Fruit fly (Drosophila melanogaster) whole organism, embryonic: ENCODE data around the gene cup.

Source experiments
- C15 ChIP-seq: fragments of 200-800 bp; sonication (Bioruptor generic); IDR thresholded peaks from 3 replicates; pipeline ENCODE4 v1.3.6; 2022; ENCODE audit warnings: missing biosample characterization, missing genetic modification characterization
- CG10147 ChIP-seq: fragments of 200-800 bp; sonication (Bioruptor generic); optimal IDR thresholded peaks from 2 replicates; lab custom pipeline; 2019; ENCODE audit warnings: missing biosample characterization, mild to moderate bottlenecking, missing genetic modification characterization, moderate library complexity
- CG1024 ChIP-seq: fragments of 200-800 bp; sonication (Bioruptor generic); IDR thresholded peaks from 2 replicates; pipeline ENCODE4 v1.3.6; 2022; ENCODE audit warnings: missing biosample characterization, missing genetic modification characterization
- CG11504 ChIP-seq: fragments of 200-800 bp; sonication (Bioruptor generic); optimal IDR thresholded peaks from 3 replicates; lab custom pipeline; 2019; ENCODE audit warnings: missing biosample characterization, mild to moderate bottlenecking, missing genetic modification characterization, moderate library complexity
- CG13287 ChIP-seq: fragments of 200-800 bp; sonication (Bioruptor generic); IDR thresholded peaks from 2 replicates; pipeline ENCODE4 v1.3.6; 2022; ENCODE audit warnings: missing biosample characterization, missing genetic modification characterization; ENCODE audit not compliant: partially characterized antibody
- CG15696 ChIP-seq: fragments of 200-800 bp; sonication (Bioruptor generic); optimal IDR thresholded peaks from 2 replicates; lab custom pipeline; 2019; ENCODE audit warnings: missing biosample characterization, mild to moderate bottlenecking, missing genetic modification characterization, moderate library complexity
- CG17912 ChIP-seq: fragments of 200-800 bp; sonication (Bioruptor generic); optimal IDR thresholded peaks from 2 replicates; lab custom pipeline; 2018; ENCODE audit warnings: missing biosample characterization, mild to moderate bottlenecking, missing genetic modification characterization
- CG18011 ChIP-seq: fragments of 200-800 bp; sonication (Bioruptor generic); optimal IDR thresholded peaks from 2 replicates; lab custom pipeline; 2017; ENCODE audit warnings: missing biosample characterization, missing genetic modification characterization, mild to moderate bottlenecking, moderate library complexity, missing genotype
- CG18764 ChIP-seq: fragments of 200-800 bp; sonication (Bioruptor generic); optimal IDR thresholded peaks from 3 replicates; lab custom pipeline; 2016; ENCODE audit warnings: missing biosample characterization, missing genetic modification characterization
- CG2712 ChIP-seq: fragments of 200-800 bp; optimal IDR thresholded peaks from 3 replicates; lab custom pipeline; 2019; ENCODE audit warnings: missing biosample characterization, mild to moderate bottlenecking, missing genetic modification characterization, moderate library complexity
- CG2889 ChIP-seq: fragments of 200-800 bp; sonication (Bioruptor generic); IDR thresholded peaks from 3 replicates; pipeline ENCODE4 v1.3.6; 2022; ENCODE audit warnings: missing biosample characterization, missing genetic modification characterization
- CG30403 ChIP-seq: fragments of 200-800 bp; sonication (Bioruptor generic); optimal IDR thresholded peaks from 3 replicates; lab custom pipeline; 2016; ENCODE audit warnings: missing biosample characterization, missing genetic modification characterization
- CG32772 ChIP-seq: fragments of 200-800 bp; sonication (Bioruptor generic); IDR thresholded peaks from 2 replicates; pipeline ENCODE4 v1.3.6; 2022; ENCODE audit warnings: missing biosample characterization, missing genetic modification characterization
- CG4617 ChIP-seq: fragments of 200-800 bp; sonication (Bioruptor generic); optimal IDR thresholded peaks from 3 replicates; lab custom pipeline; 2016; ENCODE audit warnings: missing biosample characterization, missing genetic modification characterization, borderline replicate concordance
- CG7357 ChIP-seq: fragments of 200-800 bp; sonication (Bioruptor generic); IDR thresholded peaks from 3 replicates; pipeline ENCODE4 v1.3.6; 2022; ENCODE audit warnings: missing biosample characterization, missing genetic modification characterization
- CG8089 ChIP-seq: fragments of 200-800 bp; sonication (Bioruptor generic); optimal IDR thresholded peaks from 3 replicates; lab custom pipeline; 2016; ENCODE audit warnings: missing biosample characterization, missing genetic modification characterization
- CG8290 ChIP-seq, 3 experiments: fragments of 200-800 bp; sonication (Bioruptor generic); optimal IDR thresholded peaks; 2 replicates each; lab custom pipeline; 2016 to 2019; ENCODE audit warnings: missing biosample characterization in 3 of 3, missing genetic modification characterization in 3 of 3, mild to moderate bottlenecking in 2 of 3, moderate library complexity in 1 of 3
- CG8478 ChIP-seq: fragments of >200 bp; optimal IDR thresholded peaks from 2 replicates; lab custom pipeline; 2018
- Dfd ChIP-seq, 2 experiments: fragments of >200 bp; optimal IDR thresholded peaks; 2 replicates each; lab custom pipeline; 2017; ENCODE audit warnings: missing biosample characterization in 2 of 2, missing genetic modification characterization in 2 of 2
- Doc2 ChIP-seq: fragments of 200-800 bp; sonication (Bioruptor generic); IDR thresholded peaks from 2 replicates; pipeline ENCODE4 v1.3.6; 2022; ENCODE audit warnings: missing biosample characterization, missing genetic modification characterization
- E2f2 ChIP-seq: fragments of 200-800 bp; sonication (Bioruptor generic); IDR thresholded peaks from 2 replicates; pipeline ENCODE4 v1.3.6; 2022; ENCODE audit warnings: missing biosample characterization, missing genetic modification characterization
- Fer1 ChIP-seq: fragments of 200-800 bp; sonication (Bioruptor generic); optimal IDR thresholded peaks from 2 replicates; lab custom pipeline; 2017; ENCODE audit warnings: missing biosample characterization, mild to moderate bottlenecking, missing genetic modification characterization
- Gsc ChIP-seq: fragments of 200-800 bp; sonication (Bioruptor generic); IDR thresholded peaks from 2 replicates; pipeline ENCODE4 v1.3.6; 2022; ENCODE audit warnings: missing biosample characterization, missing genetic modification characterization
- Gug ChIP-seq: fragments of 200-800 bp; sonication (Bioruptor generic); IDR thresholded peaks from 4 replicates; pipeline ENCODE4 v1.3.6; 2022; ENCODE audit warnings: missing biosample characterization, missing genetic modification characterization
- Jarid2 ChIP-seq: fragments of 200-800 bp; sonication (Bioruptor generic); optimal IDR thresholded peaks from 3 replicates; lab custom pipeline; 2017; ENCODE audit warnings: mild to moderate bottlenecking, missing biosample characterization, missing genetic modification reagents, missing genetic modification characterization
- MTF-1 ChIP-seq: fragments of 200-800 bp; sonication (Bioruptor generic); optimal IDR thresholded peaks from 2 replicates; lab custom pipeline; 2018; ENCODE audit warnings: missing biosample characterization, mild to moderate bottlenecking, missing genetic modification characterization, borderline replicate concordance
- Sry-δ ChIP-seq: fragments of 200-800 bp; sonication (Bioruptor generic); optimal IDR thresholded peaks from 2 replicates; lab custom pipeline; 2016; ENCODE audit warnings: missing biosample characterization, missing genetic modification characterization
- Stat92E ChIP-seq, 3 experiments: fragments of >200 bp in 2 of 3; fragments of 200-800 bp in 1 of 3; sonication (Bioruptor generic) in 1 of 3; optimal IDR thresholded peaks; 2 replicates each; lab custom pipeline; 2017 to 2019; ENCODE audit warnings: missing biosample characterization in 3 of 3, missing genetic modification characterization in 3 of 3, mild to moderate bottlenecking in 1 of 3, moderate library complexity in 1 of 3
- Trl ChIP-seq, 3 experiments: fragments of >200 bp in 2 of 3; fragments of 200-800 bp in 1 of 3; sonication (Bioruptor generic) in 1 of 3; optimal IDR thresholded peaks; 2 replicates in 1 of 3; 3 replicates in 2 of 3; lab custom pipeline; 2016 to 2017; ENCODE audit warnings: missing biosample characterization in 1 of 3, missing genetic modification characterization in 1 of 3
- YL-1 ChIP-seq: fragments of 200-800 bp; sonication (Bioruptor generic); optimal IDR thresholded peaks from 3 replicates; lab custom pipeline; 2017; ENCODE audit warnings: missing biosample characterization, mild to moderate bottlenecking, missing genetic modification characterization
- abd-A ChIP-seq: fragments of 200-800 bp; sonication (Bioruptor generic); optimal IDR thresholded peaks from 3 replicates; lab custom pipeline; 2019; ENCODE audit warnings: missing biosample characterization, mild to moderate bottlenecking, missing genetic modification characterization, moderate library complexity
- ac ChIP-seq: fragments of 200-800 bp; sonication (Bioruptor generic); optimal IDR thresholded peaks from 3 replicates; lab custom pipeline; 2017; ENCODE audit warnings: missing biosample characterization, mild to moderate bottlenecking, missing genetic modification characterization
- cato ChIP-seq: fragments of 200-800 bp; sonication (Bioruptor generic); optimal IDR thresholded peaks from 2 replicates; lab custom pipeline; 2016; ENCODE audit warnings: missing biosample characterization, missing genetic modification characterization, borderline replicate concordance
- chinmo ChIP-seq: fragments of 200-800 bp; sonication (Bioruptor generic); IDR thresholded peaks from 4 replicates; pipeline ENCODE4 v1.3.6; 2022; ENCODE audit warnings: missing biosample characterization, missing genetic modification characterization; ENCODE audit not compliant: partially characterized antibody
- crp ChIP-seq, 2 experiments: fragments of 200-800 bp; sonication (Bioruptor generic); optimal IDR thresholded peaks; 2 replicates in 1 of 2; 3 replicates in 1 of 2; lab custom pipeline; 2017; ENCODE audit warnings: missing biosample characterization in 2 of 2, missing genetic modification characterization in 2 of 2, mild to moderate bottlenecking in 1 of 2, moderate library complexity in 1 of 2
- danr ChIP-seq: fragments of 200-800 bp; sonication (Bioruptor generic); IDR thresholded peaks from 2 replicates; pipeline ENCODE4 v1.3.6; 2022; ENCODE audit warnings: missing biosample characterization, missing genetic modification characterization
- grau ChIP-seq: fragments of 200-800 bp; optimal IDR thresholded peaks from 3 replicates; lab custom pipeline; 2019; ENCODE audit warnings: missing biosample characterization, mild to moderate bottlenecking, missing genetic modification characterization, moderate library complexity
- inv ChIP-seq: fragments of 200-800 bp; sonication (Bioruptor generic); IDR thresholded peaks from 2 replicates; pipeline ENCODE4 v1.3.6; 2022; ENCODE audit warnings: missing biosample characterization, missing genetic modification characterization; ENCODE audit not compliant: partially characterized antibody
- kay ChIP-seq: fragments of 200-800 bp; sonication (Bioruptor generic); optimal IDR thresholded peaks from 2 replicates; lab custom pipeline; 2016; ENCODE audit warnings: missing biosample characterization, missing genetic modification characterization
- nom ChIP-seq: fragments of 200-800 bp; sonication (Bioruptor generic); optimal IDR thresholded peaks from 2 replicates; lab custom pipeline; 2017; ENCODE audit warnings: missing biosample characterization, missing genetic modification characterization, mild to moderate bottlenecking, moderate library complexity, missing genetic modification reagents
- pfk ChIP-seq: fragments of 200-800 bp; sonication (Bioruptor generic); optimal IDR thresholded peaks from 2 replicates; lab custom pipeline; 2018; ENCODE audit warnings: missing biosample characterization, mild to moderate bottlenecking, missing genetic modification characterization, moderate library complexity
- pho ChIP-seq: fragments of 200-800 bp; sonication (Bioruptor generic); optimal IDR thresholded peaks from 2 replicates; lab custom pipeline; 2016; ENCODE audit warnings: missing biosample characterization, missing genetic modification characterization
- pum ChIP-seq: fragments of 200-800 bp; sonication (Bioruptor generic); optimal IDR thresholded peaks from 2 replicates; lab custom pipeline; 2016; ENCODE audit warnings: missing biosample characterization, missing genetic modification characterization
- pzg ChIP-seq: fragments of 200-800 bp; sonication (Bioruptor generic); optimal IDR thresholded peaks from 3 replicates; lab custom pipeline; 2018; ENCODE audit warnings: missing biosample characterization, mild to moderate bottlenecking, missing genetic modification characterization, moderate library complexity
- run ChIP-seq: fragments of 200-800 bp; sonication (Bioruptor generic); optimal IDR thresholded peaks from 3 replicates; lab custom pipeline; 2018; ENCODE audit warnings: missing biosample characterization, mild to moderate bottlenecking, missing genetic modification characterization
- schlank ChIP-seq: fragments of 200-800 bp; sonication (Bioruptor generic); optimal IDR thresholded peaks from 2 replicates; lab custom pipeline; 2018; ENCODE audit warnings: missing biosample characterization, mild to moderate bottlenecking, missing genetic modification characterization
- vvl ChIP-seq: fragments of 200-800 bp; sonication (Bioruptor generic); IDR thresholded peaks from 2 replicates; pipeline ENCODE4 v1.3.6; 2022; ENCODE audit warnings: missing biosample characterization, missing genetic modification characterization

cup gene

DNA sequence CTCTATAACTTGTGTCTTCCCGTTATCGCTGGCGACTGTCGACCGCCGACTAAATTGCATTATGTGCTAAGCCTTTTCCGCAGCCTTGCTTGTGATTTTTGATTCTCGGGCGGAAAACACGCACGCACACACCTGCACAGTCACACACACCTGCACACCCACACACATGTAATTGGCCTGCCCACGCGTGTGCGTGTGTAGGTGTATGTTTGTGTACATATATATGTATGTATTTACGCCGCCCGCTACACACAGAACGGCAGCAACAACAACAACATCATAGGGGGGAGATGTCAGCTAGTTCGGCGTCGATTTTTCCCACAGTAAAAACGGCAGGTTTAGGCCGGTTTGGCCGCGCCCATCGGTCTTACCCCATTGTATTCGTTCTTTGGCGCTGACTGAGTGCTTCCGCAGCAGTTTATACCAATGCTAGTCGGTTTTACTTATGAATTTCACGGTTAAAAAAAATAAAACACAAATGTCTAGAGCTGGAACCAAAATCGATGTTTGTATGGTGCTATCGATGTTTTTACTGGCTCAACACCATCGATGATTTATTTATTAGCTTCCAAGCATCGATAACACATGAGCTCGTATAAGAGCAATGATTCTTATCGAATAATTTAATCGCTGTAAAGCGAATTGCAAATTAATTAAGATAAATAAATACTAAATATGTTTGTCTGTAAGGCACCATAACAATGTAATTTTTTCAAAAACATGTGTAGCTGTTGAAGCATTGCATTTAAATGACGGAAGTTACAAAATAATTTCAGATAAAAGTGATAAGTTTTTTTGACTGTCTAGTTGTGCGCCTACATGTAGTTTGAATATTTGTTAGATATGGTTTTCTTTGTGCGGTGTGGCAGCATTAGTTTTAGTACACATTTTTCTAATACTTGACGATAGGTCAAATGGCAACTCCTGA lies 59.6 kb downstream of the cup start, which contains the start of gene homer (continued):
- TF ChIP-seq CG7357 (GFP tag; lab: Robert Waterston, UW) (no peak), Jarid2 (GFP tag; lab: Kevin White, UChicago) (no peak), pfk (GFP tag; lab: Kevin White, UChicago) (no peak), CG4617 (peak; percentile 88), CG32772 (peak; percentile 25; the same call in 1 of the 2 replicates), CG11504 (tag; lab: Kevin White, UChicago) (no peak), MTF-1 (no peak), crp (GFP tag; optimal IDR thresholded peaks at IDR 0.05; lab: Kevin White, UChicago) (no peak), Gug (GFP tag; lab: Robert Waterston, UW) (no peak), CG10147 (GFP tag; lab: Kevin White, UChicago) (no peak), C15 (no peak), Stat92E (GFP tag; optimal IDR thresholded peaks at IDR 0.05; lab: Kevin White, UChicago) (peak in 1 of 3 experiments; percentile 33), schlank (tag; lab: Kevin White, UChicago) (no peak), CG2712 (tag; lab: Kevin White, UChicago) (peak; percentile 29), pum (no peak), cato (no peak), kay (GFP tag; lab: Kevin White, UChicago) (no peak), Sry-δ (GFP tag; lab: Kevin White, UChicago) (peak; percentile 91), CG17912 (GFP tag; lab: Kevin White, UChicago) (no peak), CG2889 (no peak), CG15696 (tag; lab: Kevin White, UChicago) (no peak), CG18764 (GFP tag; lab: Kevin White, UChicago) (no peak), E2f2 (GFP tag; lab: Robert Waterston, UW) (peak; percentile 78; the same call in 1 of the 2 replicates), nom (GFP tag; lab: Kevin White, UChicago) (peak; percentile 36), Trl (optimal IDR thresholded peaks at IDR 0.05; lab: Kevin White, UChicago) (no peak), Trl (GFP tag; optimal IDR thresholded peaks at IDR 0.05; lab: Kevin White, UChicago) (no peak), CG8290 (GFP tag; optimal IDR thresholded peaks at IDR 0.05; lab: Kevin White, UChicago) (no peak), CG8290 (tag; optimal IDR thresholded peaks at IDR 0.05; lab: Kevin White, UChicago) (no peak), CG30403 (peak; percentile 23), CG1024 (GFP tag; lab: Robert Waterston, UW) (no peak), run (no peak), CG18011 (GFP tag; lab: Kevin White, UChicago) (no peak), CG13287 (peak; percentile 88), chinmo (peak; percentile 92; the same call in 3 of the 4 replicates), grau (tag; lab: Kevin White, UChicago) (no peak), Fer1 (GFP tag; lab: Kevin White, UChicago) (peak; percentile 42), Gsc (GFP tag; lab: Robert Waterston, UW) (no peak), YL-1 (GFP tag; lab: Kevin White, UChicago) (peak; percentile 65), ac (GFP tag; lab: Kevin White, UChicago) (peak; percentile 27), CG8089 (GFP tag; lab: Kevin White, UChicago) (no peak), CG8478 (lab: Kevin White, UChicago) (peak; percentile 94), inv (GFP tag; lab: Robert Waterston, UW) (peak; percentile 92), Doc2 (GFP tag; lab: Robert Waterston, UW) (no peak), vvl (peak; percentile 18; the same call in 1 of the 2 replicates), pzg (GFP tag; lab: Kevin White, UChicago) (peak; percentile 53), abd-A (tag; lab: Kevin White, UChicago) (peak; percentile 1), Dfd (GFP tag; optimal IDR thresholded peaks at IDR 0.05; lab: Kevin White, UChicago) (no peak), danr (GFP tag; lab: Robert Waterston, UW) (no peak), pho (GFP tag; lab: Kevin White, UChicago) (no peak)
